Worm (Caenorhabditis elegans) whole organism, L2 larva: ENCODE results near the gene Y71H2AL.2.

Source experiments
- C34F6.9 ChIP-seq: fragments of 150-350 bp; optimal IDR thresholded peaks from 2 replicates; lab custom pipeline; 2014; ENCODE audit warnings: missing biosample characterization, missing genetic modification characterization
- F13H6.1 ChIP-seq: sonication (generic microtip); optimal IDR thresholded peaks from 2 replicates; lab custom pipeline; 2016; ENCODE audit warnings: missing genetic modification characterization, missing compliant biosample characterization
- R02D3.7 ChIP-seq: fragments of 150-350 bp; optimal IDR thresholded peaks from 2 replicates; lab custom pipeline; 2014; ENCODE audit warnings: missing biosample characterization, missing genetic modification characterization
- Y55F3AM.14 ChIP-seq: fragments of 200-800 bp; sonication (Bioruptor generic); optimal IDR thresholded peaks from 2 replicates; lab custom pipeline; 2018; ENCODE audit warnings: mild to moderate bottlenecking, missing genetic modification characterization, missing compliant biosample characterization
- ZK546.5 ChIP-seq: sonication (generic microtip); optimal IDR thresholded peaks from 2 replicates; lab custom pipeline; 2017; ENCODE audit warnings: missing biosample characterization, missing genetic modification characterization
- alr-1 ChIP-seq: fragments of 150-350 bp; optimal IDR thresholded peaks from 2 replicates; lab custom pipeline; 2014; ENCODE audit warnings: missing biosample characterization, missing genetic modification characterization
- aly-2 ChIP-seq: fragments of 150-350 bp; optimal IDR thresholded peaks from 2 replicates; lab custom pipeline; 2014; ENCODE audit warnings: missing biosample characterization, missing genetic modification characterization
- ama-1 ChIP-seq: fragments of 150-350 bp; optimal IDR thresholded peaks from 2 replicates; lab custom pipeline; 2018; ENCODE audit warnings: inconsistent platforms
- ceh-16 ChIP-seq: fragments of 150-350 bp; optimal IDR thresholded peaks from 2 replicates; lab custom pipeline; 2014; ENCODE audit warnings: missing biosample characterization, missing genetic modification characterization
- crh-2 ChIP-seq: sonication (generic microtip); optimal IDR thresholded peaks from 2 replicates; lab custom pipeline; 2017; ENCODE audit warnings: missing biosample characterization, missing genetic modification characterization
- dmd-4 ChIP-seq: sonication (generic microtip); optimal IDR thresholded peaks from 2 replicates; lab custom pipeline; 2017; ENCODE audit warnings: missing biosample characterization, missing genetic modification characterization
- elt-1 ChIP-seq: fragments of 150-350 bp; optimal IDR thresholded peaks from 2 replicates; lab custom pipeline; 2014; ENCODE audit warnings: missing biosample characterization, missing genetic modification characterization
- elt-3 ChIP-seq: sonication (generic microtip); optimal IDR thresholded peaks from 2 replicates; lab custom pipeline; 2017; ENCODE audit warnings: missing biosample characterization, missing genetic modification characterization
- fos-1 ChIP-seq: fragments of 150-350 bp; optimal IDR thresholded peaks from 2 replicates; lab custom pipeline; 2014; ENCODE audit warnings: missing biosample characterization, missing genetic modification characterization
- gmeb-1 ChIP-seq: fragments of 150-350 bp; optimal IDR thresholded peaks from 2 replicates; lab custom pipeline; 2014; ENCODE audit warnings: missing biosample characterization, missing genetic modification characterization
- lin-11 ChIP-seq: fragments of 150-350 bp; sonication (generic microtip); optimal IDR thresholded peaks from 2 replicates; lab custom pipeline; 2014; ENCODE audit warnings: missing biosample characterization, missing genetic modification characterization, inconsistent platforms, mixed read lengths
- lin-13 ChIP-seq: fragments of 150-350 bp; optimal IDR thresholded peaks from 2 replicates; lab custom pipeline; 2014; ENCODE audit warnings: missing biosample characterization, missing genetic modification reagents, missing genetic modification characterization
- lin-39 ChIP-seq: fragments of 150-350 bp; optimal IDR thresholded peaks from 2 replicates; lab custom pipeline; 2014; ENCODE audit warnings: missing biosample characterization, missing genetic modification reagents, missing genetic modification characterization
- mab-5 ChIP-seq: fragments of 150-350 bp; optimal IDR thresholded peaks from 2 replicates; lab custom pipeline; 2014; ENCODE audit warnings: missing biosample characterization, missing genetic modification characterization
- mbf-1 ChIP-seq: sonication (generic microtip); optimal IDR thresholded peaks from 2 replicates; lab custom pipeline; 2017; ENCODE audit warnings: missing biosample characterization, missing genetic modification characterization
- mdl-1 ChIP-seq, 2 experiments: fragments of 150-350 bp in 1 of 2; sonication (generic microtip) in 1 of 2; optimal IDR thresholded peaks; 2 replicates each; lab custom pipeline; 2017; ENCODE audit warnings: missing biosample characterization in 2 of 2, missing genetic modification characterization in 2 of 2
- nhr-11 ChIP-seq: fragments of 150-350 bp; optimal IDR thresholded peaks from 2 replicates; lab custom pipeline; 2014; ENCODE audit warnings: missing biosample characterization, missing genetic modification characterization
- nhr-12 ChIP-seq: fragments of 150-350 bp; optimal IDR thresholded peaks from 2 replicates; lab custom pipeline; 2014; ENCODE audit warnings: missing biosample characterization, missing genetic modification characterization
- nhr-237 ChIP-seq: fragments of 150-350 bp; optimal IDR thresholded peaks from 2 replicates; lab custom pipeline; 2014; ENCODE audit warnings: missing biosample characterization, missing genetic modification characterization
- nhr-25 ChIP-seq: fragments of 150-350 bp; sonication (generic microtip); optimal IDR thresholded peaks from 3 replicates; lab custom pipeline; 2014; ENCODE audit warnings: missing biosample characterization, missing genetic modification characterization
- nhr-77 ChIP-seq: fragments of 150-350 bp; optimal IDR thresholded peaks from 2 replicates; lab custom pipeline; 2014; ENCODE audit warnings: missing biosample characterization, missing genetic modification characterization
- peb-1 ChIP-seq: fragments of 150-350 bp; optimal IDR thresholded peaks from 2 replicates; lab custom pipeline; 2014; ENCODE audit warnings: missing biosample characterization, missing genetic modification characterization
- sem-4 ChIP-seq: fragments of 150-350 bp; optimal IDR thresholded peaks from 2 replicates; lab custom pipeline; 2014; ENCODE audit warnings: missing biosample characterization, missing genetic modification reagents, missing genetic modification characterization
- sma-3 ChIP-seq: sonication (generic microtip); optimal IDR thresholded peaks from 2 replicates; lab custom pipeline; 2016; ENCODE audit warnings: missing genetic modification reagents, missing genetic modification characterization, missing compliant biosample characterization
- sma-9 ChIP-seq, 2 experiments: fragments of 150-350 bp in 1 of 2; sonication (generic microtip) in 1 of 2; optimal IDR thresholded peaks; 2 replicates each; lab custom pipeline; 2014 to 2016; ENCODE audit warnings: missing genetic modification characterization in 2 of 2, mild to moderate bottlenecking in 1 of 2, missing biosample characterization in 1 of 2, missing compliant biosample characterization in 1 of 2, missing genetic modification reagents in 1 of 2, moderate library complexity in 1 of 2
- snpc-4 ChIP-seq: fragments of 150-350 bp; optimal IDR thresholded peaks from 2 replicates; lab custom pipeline; 2014; ENCODE audit warnings: missing biosample characterization, missing genetic modification characterization
- unc-55 ChIP-seq: fragments of 150-350 bp; sonication (generic microtip); optimal IDR thresholded peaks from 3 replicates; lab custom pipeline; 2014; ENCODE audit warnings: missing biosample characterization, missing genetic modification reagents, missing genetic modification characterization
- ztf-1 ChIP-seq: fragments of 200-800 bp; sonication (Bioruptor generic); conservative IDR thresholded peaks from 2 replicates; pipeline ENCODE4 v1.3.6; 2022; ENCODE audit warnings: missing genetic modification characterization, missing compliant biosample characterization
- ztf-11 ChIP-seq: sonication (generic microtip); optimal IDR thresholded peaks from 2 replicates; lab custom pipeline; 2017; ENCODE audit warnings: missing biosample characterization, missing genetic modification characterization

Y71H2AL.2 gene

DNA sequence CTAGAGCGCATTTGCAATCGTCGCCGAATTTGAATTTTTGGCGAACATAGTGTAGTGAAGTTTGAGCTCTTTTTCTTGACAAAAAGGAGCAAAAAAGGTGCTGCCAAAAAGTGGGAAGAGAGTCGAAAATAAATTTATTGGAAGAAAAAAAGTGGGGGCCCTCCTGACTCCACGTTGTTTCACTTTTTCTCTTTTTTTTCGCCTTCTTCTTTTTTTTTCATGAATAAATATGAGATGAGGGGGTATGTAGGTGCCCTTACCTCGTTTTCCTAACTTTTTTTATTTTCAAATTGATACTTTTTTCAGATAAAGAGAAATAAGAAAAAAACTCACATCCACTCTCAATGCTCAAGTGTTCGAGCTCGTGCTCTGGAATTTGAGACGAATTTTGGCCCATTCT lies at the start of gene Y71H2AL.2, which contains the start of the genes Y71H2AL.4 and pbo-1:
Gene Y71H2AL.2, plus strand, starts transcription at position 301 of the 400 bp plus-strand sequence.
Gene Y71H2AL.4, plus strand, starts transcription at position 345 of the 400 bp plus-strand sequence.
Gene pbo-1, minus strand, starts transcription at position 400 of the 400 bp plus-strand sequence.
- no peak for TF ChIP-seq aly-2
- TF ChIP-seq ztf-1 (GFP tag; lab: Robert Waterston, UW): no peak
- TF ChIP-seq nhr-25 (tag; lab: Kevin White, UChicago): no peak
- no peak for TF ChIP-seq lin-13 (GFP tag; lab: Kevin White, UChicago)
- TF ChIP-seq alr-1: no peak
- TF ChIP-seq peb-1 (tag; lab: Kevin White, UChicago): no peak
- TF ChIP-seq elt-3 (tag; lab: Kevin White, UChicago): no peak
- no peak for TF ChIP-seq ceh-16 (tag; lab: Kevin White, UChicago)
- no peak for TF ChIP-seq snpc-4 (tag; lab: Kevin White, UChicago)
- TF ChIP-seq nhr-237 (tag; lab: Kevin White, UChicago): no peak
- TF ChIP-seq nhr-11: no peak
- no peak for TF ChIP-seq fos-1
- TF ChIP-seq nhr-12 (tag; lab: Kevin White, UChicago): no peak
- TF ChIP-seq Y55F3AM.14 (GFP tag; lab: Kevin White, UChicago): no peak
- TF ChIP-seq F13H6.1 (tag; lab: Kevin White, UChicago): no peak
- TF ChIP-seq mbf-1: no peak
- TF ChIP-seq lin-11 (tag; lab: Kevin White, UChicago): no peak
- no peak for TF ChIP-seq dmd-4 (tag; lab: Kevin White, UChicago)

DNA sequence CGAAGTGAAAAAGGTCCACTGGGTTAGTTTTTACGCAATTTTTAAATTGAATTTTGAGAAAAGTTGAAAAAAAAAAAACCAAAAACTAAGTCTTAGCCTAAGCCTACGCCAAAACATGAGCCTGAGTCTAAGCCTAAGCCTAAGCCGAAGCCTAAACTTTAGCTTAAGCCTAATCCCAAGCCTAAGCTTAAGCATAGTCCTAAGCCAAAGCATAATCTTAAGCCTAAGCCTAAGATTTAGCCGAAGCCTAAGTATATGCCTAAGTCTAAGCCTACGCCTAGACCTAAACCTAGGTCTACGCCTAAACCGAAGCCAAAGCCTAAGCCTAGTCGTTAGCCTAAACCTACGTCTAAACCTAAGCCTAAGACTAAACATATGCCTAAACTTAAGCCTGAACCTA lies 44.5 kb upstream of the Y71H2AL.2 start:
- TF ChIP-seq mab-5 (tag; lab: Kevin White, UChicago) (no peak), elt-3 (tag; lab: Kevin White, UChicago) (no peak), mdl-1 (tag; optimal IDR thresholded peaks at IDR 0.05; lab: Kevin White, UChicago) (no peak), sma-3 (no peak), lin-39 (no peak), ama-1 (lab: Kevin White, UChicago) (no peak), C34F6.9 (tag; lab: Kevin White, UChicago) (no peak), lin-13 (GFP tag; lab: Kevin White, UChicago) (no peak)
- TF ChIP-seq, all 48 proteins: peak for 0

- TF ChIP-seq crh-2 (tag; lab: Kevin White, UChicago): peak; percentile 21
- TF ChIP-seq sma-9 (GFP tag; optimal IDR thresholded peaks at IDR 0.05; lab: Kevin White, UChicago): peak; percentile 37
- TF ChIP-seq sma-9 (tag; optimal IDR thresholded peaks at IDR 0.05; lab: Kevin White, UChicago): no peak
- no peak for TF ChIP-seq gmeb-1 (tag; lab: Kevin White, UChicago)
- no peak for TF ChIP-seq lin-11 (tag; lab: Kevin White, UChicago)
- TF ChIP-seq aly-2: no peak
- TF ChIP-seq fos-1: peak; percentile 84
Measured at ce11 chrIII:2647194-2647925, 38.8 kb upstream of the Y71H2AL.2 start.

DNA sequence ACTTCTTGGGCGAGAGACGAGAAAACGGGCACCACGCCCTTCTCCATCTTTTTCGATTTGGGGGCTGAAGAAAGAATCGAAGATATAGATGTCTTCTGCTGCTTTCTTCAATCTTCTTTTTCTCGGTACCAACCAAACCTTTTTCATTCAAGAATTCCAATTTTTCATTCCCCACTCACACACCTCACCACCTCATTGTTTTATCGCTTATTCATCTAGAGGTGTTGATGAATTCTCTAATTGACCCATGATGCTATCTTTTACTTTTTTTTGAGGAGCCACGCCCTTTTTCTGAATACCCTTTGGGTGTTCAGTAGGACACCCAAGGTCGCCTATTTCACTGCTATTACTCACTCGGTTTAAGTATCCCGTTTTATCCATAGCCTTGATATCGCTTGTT lies 34.6 kb upstream of the Y71H2AL.2 start:
- TF ChIP-seq nhr-77 (tag; lab: Kevin White, UChicago) (no peak), sem-4 (tag; lab: Kevin White, UChicago) (no peak), ceh-16 (tag; lab: Kevin White, UChicago) (no peak), unc-55 (GFP tag; lab: Kevin White, UChicago) (no peak), elt-1 (tag; lab: Kevin White, UChicago) (no peak), sma-3 (peak; percentile 20), fos-1 (peak; percentile 29), R02D3.7 (tag; lab: Kevin White, UChicago) (no peak), C34F6.9 (tag; lab: Kevin White, UChicago) (no peak), ztf-11 (tag; lab: Kevin White, UChicago) (no peak), crh-2 (tag; lab: Kevin White, UChicago) (no peak), ZK546.5 (tag; lab: Kevin White, UChicago) (no peak)
